Fruit fly (Drosophila melanogaster) whole organism, prepupa: ENCODE measurements around the gene Mlc1.
A peak's percentile ranks its signal among the peaks of the same experiment; 100 is the strongest.

Experiments used
- CG10669 ChIP-seq: fragments of 200-800 bp; sonication (Bioruptor generic); optimal IDR thresholded peaks from 3 replicates; lab custom pipeline; 2018; ENCODE audit warnings: missing biosample characterization, mild to moderate bottlenecking, missing genetic modification characterization, moderate library complexity
- CG11294 ChIP-seq: fragments of 200-800 bp; sonication (Bioruptor generic); IDR thresholded peaks from 2 replicates; pipeline ENCODE4 v1.3.6; 2022; ENCODE audit warnings: missing biosample characterization, missing genetic modification characterization
- CG11762 ChIP-seq: fragments of 200-800 bp; sonication (Bioruptor generic); optimal IDR thresholded peaks from 3 replicates; lab custom pipeline; 2016; ENCODE audit warnings: missing biosample characterization, missing genetic modification characterization; ENCODE audit not compliant: insufficient read depth
- CG11902 ChIP-seq: fragments of 200-800 bp; sonication (Bioruptor generic); optimal IDR thresholded peaks from 3 replicates; lab custom pipeline; 2016; ENCODE audit warnings: missing biosample characterization, missing genetic modification characterization
- CG15336 ChIP-seq: fragments of 200-800 bp; sonication (Bioruptor generic); IDR thresholded peaks from 2 replicates; pipeline ENCODE4 v1.3.6; 2022; ENCODE audit warnings: missing biosample characterization, missing genetic modification characterization
- CG16779 ChIP-seq: fragments of 200-800 bp; sonication (Bioruptor generic); optimal IDR thresholded peaks from 3 replicates; lab custom pipeline; 2017; ENCODE audit warnings: missing biosample characterization, mild to moderate bottlenecking, missing genetic modification characterization
- CG32006 ChIP-seq: fragments of 200-800 bp; sonication (Bioruptor generic); optimal IDR thresholded peaks from 3 replicates; lab custom pipeline; 2017; ENCODE audit warnings: missing biosample characterization, mild to moderate bottlenecking, missing genetic modification characterization
- CG3919 ChIP-seq: fragments of 200-800 bp; sonication (Bioruptor generic); optimal IDR thresholded peaks from 3 replicates; lab custom pipeline; 2016; ENCODE audit warnings: missing biosample characterization, missing genetic modification characterization
- CG6163 ChIP-seq: fragments of 200-800 bp; sonication (Bioruptor generic); IDR thresholded peaks from 3 replicates; pipeline ENCODE4 v1.3.6; 2022; ENCODE audit warnings: missing biosample characterization, missing genetic modification characterization
- CG6276 ChIP-seq: fragments of 200-800 bp; sonication (Bioruptor generic); optimal IDR thresholded peaks from 2 replicates; lab custom pipeline; 2017; ENCODE audit warnings: missing biosample characterization, mild to moderate bottlenecking, missing genetic modification characterization
- CG6792 ChIP-seq: fragments of 200-800 bp; sonication (Bioruptor generic); optimal IDR thresholded peaks from 3 replicates; lab custom pipeline; 2016; ENCODE audit warnings: missing biosample characterization, missing genetic modification characterization
- CG6854 ChIP-seq: fragments of 200-800 bp; sonication (Bioruptor generic); optimal IDR thresholded peaks from 2 replicates; lab custom pipeline; 2017; ENCODE audit warnings: missing biosample characterization, mild to moderate bottlenecking, missing genetic modification characterization
- CG8119 ChIP-seq: fragments of 200-800 bp; sonication (Bioruptor generic); IDR thresholded peaks from 3 replicates; pipeline ENCODE4 v1.3.6; 2022; ENCODE audit warnings: missing biosample characterization, missing genetic modification characterization
- CG8319 ChIP-seq: fragments of 200-800 bp; sonication (Bioruptor generic); optimal IDR thresholded peaks from 3 replicates; lab custom pipeline; 2016; ENCODE audit warnings: missing biosample characterization, missing genetic modification characterization
- CG8632 ChIP-seq: fragments of 200-800 bp; sonication (Bioruptor generic); optimal IDR thresholded peaks from 3 replicates; lab custom pipeline; 2016; ENCODE audit warnings: missing biosample characterization, missing genetic modification characterization
- Eip75B ChIP-seq: fragments of 200-800 bp; sonication (Bioruptor generic); optimal IDR thresholded peaks from 3 replicates; lab custom pipeline; 2016; ENCODE audit warnings: missing biosample characterization, missing genetic modification characterization
- Eip78C ChIP-seq: fragments of 200-800 bp; sonication (Bioruptor generic); peaks from one replicate; lab custom pipeline; 2016; ENCODE audit warnings: missing biosample characterization, missing genetic modification characterization
- Eip93F ChIP-seq: fragments of 200-800 bp; sonication (Bioruptor generic); optimal IDR thresholded peaks from 2 replicates; lab custom pipeline; 2016; ENCODE audit warnings: missing biosample characterization, mild to moderate bottlenecking, missing genetic modification characterization
- Ets21C ChIP-seq: fragments of 200-800 bp; sonication (Bioruptor generic); optimal IDR thresholded peaks from 3 replicates; lab custom pipeline; 2016; ENCODE audit warnings: missing biosample characterization, missing genetic modification characterization
- Gug ChIP-seq: fragments of 200-800 bp; sonication (Bioruptor generic); IDR thresholded peaks from 2 replicates; pipeline ENCODE4 v1.3.6; 2022; ENCODE audit warnings: missing biosample characterization, missing genetic modification characterization
- Hr39 ChIP-seq: fragments of 200-800 bp; sonication (Bioruptor generic); optimal IDR thresholded peaks from 2 replicates; lab custom pipeline; 2016; ENCODE audit warnings: missing biosample characterization, missing genetic modification characterization
- Hr4 ChIP-seq: fragments of 200-800 bp; sonication (Bioruptor generic); optimal IDR thresholded peaks from 3 replicates; lab custom pipeline; 2016; ENCODE audit warnings: missing biosample characterization, missing genetic modification characterization
- Lpt ChIP-seq: fragments of 200-800 bp; sonication (Bioruptor generic); optimal IDR thresholded peaks from 3 replicates; lab custom pipeline; 2016; ENCODE audit warnings: missing biosample characterization, missing genetic modification characterization
- OdsH ChIP-seq: fragments of 200-800 bp; sonication (Bioruptor generic); optimal IDR thresholded peaks from 3 replicates; lab custom pipeline; 2016; ENCODE audit warnings: missing biosample characterization, missing genetic modification characterization
- Smox ChIP-seq: fragments of 200-800 bp; sonication (Bioruptor generic); optimal IDR thresholded peaks from 3 replicates; lab custom pipeline; 2016; ENCODE audit warnings: missing biosample characterization, missing genetic modification characterization
- Sox102F ChIP-seq: fragments of 200-800 bp; sonication (Bioruptor generic); optimal IDR thresholded peaks from 2 replicates; lab custom pipeline; 2016; ENCODE audit warnings: missing biosample characterization, mild to moderate bottlenecking, missing genetic modification characterization
- acj6 ChIP-seq: fragments of 200-800 bp; sonication (Bioruptor generic); optimal IDR thresholded peaks from 3 replicates; lab custom pipeline; 2016; ENCODE audit warnings: missing biosample characterization, missing genetic modification characterization
- cyc ChIP-seq: fragments of 200-800 bp; sonication (Bioruptor generic); optimal IDR thresholded peaks from 3 replicates; lab custom pipeline; 2016; ENCODE audit warnings: missing biosample characterization, missing genetic modification characterization
- fkh ChIP-seq: fragments of 200-800 bp; sonication (Bioruptor generic); optimal IDR thresholded peaks from 3 replicates; lab custom pipeline; 2017; ENCODE audit warnings: missing biosample characterization, mild to moderate bottlenecking, missing genetic modification characterization, moderate library complexity
- lz ChIP-seq: fragments of 200-800 bp; sonication (Bioruptor generic); optimal IDR thresholded peaks from 3 replicates; lab custom pipeline; 2016; ENCODE audit warnings: missing biosample characterization, missing genetic modification characterization
- salr ChIP-seq, 2 experiments: fragments of 200-800 bp; sonication (Bioruptor generic); optimal IDR thresholded peaks; 3 replicates each; lab custom pipeline; 2016 to 2018; ENCODE audit warnings: missing biosample characterization in 2 of 2, missing genetic modification characterization in 2 of 2, mild to moderate bottlenecking in 1 of 2
- spab ChIP-seq: fragments of 200-800 bp; sonication (Bioruptor generic); optimal IDR thresholded peaks from 2 replicates; lab custom pipeline; 2017; ENCODE audit warnings: missing biosample characterization, mild to moderate bottlenecking, missing genetic modification characterization, missing genetic modification reagents
- ss ChIP-seq, 2 experiments: fragments of 200-800 bp; sonication (Bioruptor generic); optimal IDR thresholded peaks; 2 replicates in 1 of 2; 3 replicates in 1 of 2; lab custom pipeline; 2017 to 2018; ENCODE audit warnings: mild to moderate bottlenecking in 2 of 2, missing biosample characterization in 2 of 2, missing genetic modification characterization in 2 of 2, moderate library complexity in 1 of 2
- vri ChIP-seq: fragments of 200-800 bp; sonication (Bioruptor generic); optimal IDR thresholded peaks from 3 replicates; lab custom pipeline; 2016; ENCODE audit warnings: missing biosample characterization, mild to moderate bottlenecking, missing genetic modification characterization

Mlc1 gene

dm6 chr3R:27652156-27652810, 7.7 kb downstream of the Mlc1 start, which contains the start of gene RpS10a:
TSS of gene RpS10a (plus strand) at chr3R:27652760.
- TF ChIP-seq Lpt (GFP tag; lab: Kevin White, UChicago) (no peak), salr (GFP tag; optimal IDR thresholded peaks at IDR 0.05; lab: Kevin White, UChicago) (no peak), CG8119 (GFP tag; lab: Robert Waterston, UW) (no peak), Gug (GFP tag; lab: Robert Waterston, UW) (no peak), CG6163 (0 out of 3 replicates have a peak, but pooled peaks have one; percentile 14), Sox102F (GFP tag; lab: Kevin White, UChicago) (no peak), cyc (GFP tag; lab: Kevin White, UChicago) (no peak), CG15336 (GFP tag; lab: Robert Waterston, UW) (no peak), CG10669 (no peak), Eip93F (no peak), Eip78C (GFP tag; lab: Kevin White, UChicago) (peak; percentile 56)
- TF ChIP-seq, all 60 proteins: peak for 2

- TF ChIP-seq CG3919 (GFP tag; lab: Kevin White, UChicago): no peak
- TF ChIP-seq Eip75B (GFP tag; lab: Kevin White, UChicago): no peak
- no peak for TF ChIP-seq CG8632 (GFP tag; lab: Kevin White, UChicago)
- no peak for TF ChIP-seq cyc (GFP tag; lab: Kevin White, UChicago)
- no peak for TF ChIP-seq acj6
- no peak for TF ChIP-seq CG10669
- no peak for TF ChIP-seq spab
- no peak for TF ChIP-seq ss (GFP tag; optimal IDR thresholded peaks at IDR 0.05; lab: Kevin White, UChicago)
- TF ChIP-seq CG11762 (GFP tag; lab: Kevin White, UChicago): no peak
- no peak for TF ChIP-seq Smox (GFP tag; lab: Kevin White, UChicago)
- TF ChIP-seq CG6276 (GFP tag; lab: Kevin White, UChicago): no peak
- TF ChIP-seq CG6854: no peak
- TF ChIP-seq CG6792: no peak
- no peak for TF ChIP-seq fkh
- TF ChIP-seq, all 60 proteins: peak for 0
Measured at dm6 chr3R:27651710-27652109, 8.3 kb downstream of the Mlc1 start.

- TF ChIP-seq CG8319 (GFP tag; lab: Kevin White, UChicago): no peak
- no peak for TF ChIP-seq Eip78C (GFP tag; lab: Kevin White, UChicago)
- no peak for TF ChIP-seq Hr39 (GFP tag; lab: Kevin White, UChicago)
- TF ChIP-seq CG32006: no peak
- TF ChIP-seq CG11902 (GFP tag; lab: Kevin White, UChicago): no peak
- no peak for TF ChIP-seq ss (GFP tag; optimal IDR thresholded peaks at IDR 0.05; lab: Kevin White, UChicago)
- no peak for TF ChIP-seq lz (GFP tag; lab: Kevin White, UChicago)
- no peak for TF ChIP-seq OdsH (GFP tag; lab: Kevin White, UChicago)
- TF ChIP-seq CG11294 (GFP tag; lab: Robert Waterston, UW): no peak
- TF ChIP-seq vri (GFP tag; lab: Kevin White, UChicago): no peak
- TF ChIP-seq CG16779 (tag; lab: Kevin White, UChicago): no peak
- TF ChIP-seq Smox (GFP tag; lab: Kevin White, UChicago): no peak
- TF ChIP-seq, all 60 proteins: peak for 0
Measured at dm6 chr3R:27647817-27648216, 12.2 kb downstream of the Mlc1 start.

- TF ChIP-seq Ets21C (GFP tag; lab: Kevin White, UChicago) (no peak), fkh (no peak), Hr4 (GFP tag; lab: Kevin White, UChicago) (no peak), acj6 (no peak)
- TF ChIP-seq, all 60 proteins: peak for 0
Measured at dm6 chr3R:27643080-27643479, 16.9 kb downstream of the Mlc1 start.
